Fruit fly (Drosophila melanogaster) whole organism: Measurements from ENCODE around the gene CG11151.

Source experiments
- CG8478 ChIP-seq: fragments of >200 bp; optimal IDR thresholded peaks from 2 replicates; lab custom pipeline; 2018; ENCODE audit warnings: inconsistent platforms
- Dll ChIP-seq: fragments of >200 bp; optimal IDR thresholded peaks from 2 replicates; lab custom pipeline; 2017
- EcR ChIP-seq, 2 experiments: fragments of >200 bp; optimal IDR thresholded peaks; 2 replicates each; lab custom pipeline; 2017; ENCODE audit warnings: missing biosample characterization in 2 of 2, missing genetic modification characterization in 2 of 2, missing genetic modification reagents in 2 of 2
- pan ChIP-seq: fragments of >200 bp; optimal IDR thresholded peaks from 2 replicates; lab custom pipeline; 2017
- psq ChIP-seq: fragments of >200 bp; optimal IDR thresholded peaks from 2 replicates; lab custom pipeline; 2017
- usp ChIP-seq: fragments of >200 bp; optimal IDR thresholded peaks from 2 replicates; lab custom pipeline; 2017; ENCODE audit warnings: missing biosample characterization, missing genetic modification characterization, mixed read lengths

dm6 chrX:13753775-13754174 is 14.2 kb downstream of the CG11151 start:
- TF ChIP-seq Dll (lab: Kevin White, UChicago) (no peak), psq (lab: Kevin White, UChicago) (no peak), CG8478 (lab: Kevin White, UChicago) (no peak), pan (lab: Kevin White, UChicago) (no peak), usp (GFP tag; lab: Kevin White, UChicago) (no peak), EcR (GFP tag; optimal IDR thresholded peaks at IDR 0.05; lab: Kevin White, UChicago) (no peak)
